Fruit fly (Drosophila melanogaster) whole organism, embryonic: ENCODE data around the gene Fancd2.

Experiments
- Atf3 ChIP-seq: fragments of 200-800 bp; sonication (Bioruptor generic); optimal IDR thresholded peaks from 3 replicates; lab custom pipeline; 2016; ENCODE audit warnings: missing biosample characterization, missing genetic modification characterization
- CG11398 ChIP-seq: fragments of 200-800 bp; sonication (Bioruptor generic); optimal IDR thresholded peaks from 2 replicates; lab custom pipeline; 2016; ENCODE audit warnings: missing biosample characterization, missing genetic modification characterization
- CG12104 ChIP-seq: fragments of 200-800 bp; sonication (Bioruptor generic); optimal IDR thresholded peaks from 3 replicates; lab custom pipeline; 2016; ENCODE audit warnings: missing biosample characterization, missing genetic modification characterization
- CG12744 ChIP-seq: fragments of 200-800 bp; sonication (Bioruptor generic); optimal IDR thresholded peaks from 2 replicates; lab custom pipeline; 2016; ENCODE audit warnings: missing biosample characterization, missing genetic modification characterization
- CG13123 ChIP-seq: fragments of 200-800 bp; sonication (Bioruptor generic); optimal IDR thresholded peaks from 2 replicates; lab custom pipeline; 2016; ENCODE audit warnings: missing biosample characterization, missing genetic modification characterization
- CG13287 ChIP-seq: fragments of 200-800 bp; sonication (Bioruptor generic); IDR thresholded peaks from 2 replicates; pipeline ENCODE4 v1.3.6; 2022; ENCODE audit warnings: missing biosample characterization, missing genetic modification characterization; ENCODE audit not compliant: partially characterized antibody
- CG14710 ChIP-seq: fragments of 200-800 bp; sonication (Bioruptor generic); optimal IDR thresholded peaks from 3 replicates; lab custom pipeline; 2019; ENCODE audit warnings: missing biosample characterization, mild to moderate bottlenecking, missing genetic modification characterization, moderate library complexity
- CG15479 ChIP-seq: fragments of 200-800 bp; sonication (Bioruptor generic); optimal IDR thresholded peaks from 3 replicates; lab custom pipeline; 2019; ENCODE audit warnings: missing biosample characterization, mild to moderate bottlenecking, missing genetic modification characterization, moderate library complexity
- CG16779 ChIP-seq: fragments of 200-800 bp; sonication (Bioruptor generic); IDR thresholded peaks from 2 replicates; pipeline ENCODE4 v1.3.6; 2022; ENCODE audit warnings: missing biosample characterization, missing genetic modification characterization
- CG18619 ChIP-seq: fragments of 200-800 bp; sonication (Bioruptor generic); optimal IDR thresholded peaks from 3 replicates; lab custom pipeline; 2017; ENCODE audit warnings: missing biosample characterization, mild to moderate bottlenecking, missing genetic modification characterization
- CG2202 ChIP-seq: fragments of 200-800 bp; sonication (Bioruptor generic); optimal IDR thresholded peaks from 2 replicates; lab custom pipeline; 2018; ENCODE audit warnings: missing biosample characterization, mild to moderate bottlenecking, missing genetic modification characterization
- CG2889 ChIP-seq: fragments of 200-800 bp; sonication (Bioruptor generic); IDR thresholded peaks from 3 replicates; pipeline ENCODE4 v1.3.6; 2022; ENCODE audit warnings: missing biosample characterization, missing genetic modification characterization
- CG30431 ChIP-seq: fragments of 200-800 bp; sonication (Bioruptor generic); optimal IDR thresholded peaks from 2 replicates; lab custom pipeline; 2017; ENCODE audit warnings: missing biosample characterization, missing genetic modification characterization
- CG31224 ChIP-seq: fragments of 200-800 bp; sonication (Bioruptor generic); IDR thresholded peaks from 2 replicates; pipeline ENCODE4 v1.3.6; 2022; ENCODE audit warnings: missing biosample characterization, missing genetic modification characterization
- CG4360 ChIP-seq: fragments of 200-800 bp; sonication (Bioruptor generic); IDR thresholded peaks from 2 replicates; pipeline ENCODE4 v1.3.6; 2022; ENCODE audit warnings: missing biosample characterization, missing genetic modification characterization
- CG7839 ChIP-seq: fragments of 200-800 bp; sonication (Bioruptor generic); optimal IDR thresholded peaks from 3 replicates; lab custom pipeline; 2018; ENCODE audit warnings: missing biosample characterization, mild to moderate bottlenecking, missing genetic modification characterization, moderate library complexity
- CG8359 ChIP-seq: fragments of 200-800 bp; sonication (Bioruptor generic); optimal IDR thresholded peaks from 2 replicates; lab custom pipeline; 2017; ENCODE audit warnings: missing biosample characterization, mild to moderate bottlenecking, missing genetic modification characterization, borderline replicate concordance
- CG8765 ChIP-seq: fragments of 200-800 bp; sonication (Bioruptor generic); IDR thresholded peaks from 2 replicates; pipeline ENCODE4 v1.3.6; 2022; ENCODE audit warnings: missing biosample characterization, missing genetic modification characterization
- CTCF ChIP-seq: fragments of 200-800 bp; sonication (Bioruptor generic); optimal IDR thresholded peaks from 2 replicates; lab custom pipeline; 2017; ENCODE audit warnings: missing biosample characterization, mild to moderate bottlenecking, missing genetic modification characterization, moderate library complexity
- Dek ChIP-seq: fragments of 200-800 bp; sonication (Bioruptor generic); optimal IDR thresholded peaks from 3 replicates; lab custom pipeline; 2019; ENCODE audit warnings: missing biosample characterization, mild to moderate bottlenecking, missing genetic modification characterization, moderate library complexity
- E2f2 ChIP-seq: fragments of 200-800 bp; sonication (Bioruptor generic); IDR thresholded peaks from 2 replicates; pipeline ENCODE4 v1.3.6; 2022; ENCODE audit warnings: missing biosample characterization, missing genetic modification characterization
- Fer2 ChIP-seq: fragments of 200-800 bp; sonication (Bioruptor generic); optimal IDR thresholded peaks from 2 replicates; lab custom pipeline; 2018; ENCODE audit warnings: missing biosample characterization, mild to moderate bottlenecking, missing genetic modification characterization, moderate library complexity
- MTF-1 ChIP-seq: fragments of 200-800 bp; sonication (Bioruptor generic); optimal IDR thresholded peaks from 2 replicates; lab custom pipeline; 2018; ENCODE audit warnings: missing biosample characterization, mild to moderate bottlenecking, missing genetic modification characterization, borderline replicate concordance
- Med ChIP-seq: fragments of 200-800 bp; sonication (Bioruptor generic); peaks from one replicate; lab custom pipeline; 2016; ENCODE audit warnings: missing biosample characterization, missing genetic modification characterization, mild to moderate bottlenecking, inconsistent platforms, moderate library complexity
- Myb ChIP-seq: fragments of 200-800 bp; sonication (Bioruptor generic); optimal IDR thresholded peaks from 2 replicates; lab custom pipeline; 2016; ENCODE audit warnings: missing biosample characterization, missing genetic modification characterization
- NK7.1 ChIP-seq: fragments of 200-800 bp; sonication (Bioruptor generic); optimal IDR thresholded peaks from 3 replicates; lab custom pipeline; 2016; ENCODE audit warnings: missing biosample characterization, missing genetic modification characterization
- Ravus ChIP-seq: fragments of 200-800 bp; sonication (Bioruptor generic); IDR thresholded peaks from 2 replicates; pipeline ENCODE4 v1.3.6; 2022; ENCODE audit warnings: missing biosample characterization, missing genetic modification characterization
- Rfx ChIP-seq: fragments of 200-800 bp; sonication (Bioruptor generic); IDR thresholded peaks from 2 replicates; pipeline ENCODE4 v1.3.6; 2022; ENCODE audit warnings: missing biosample characterization, missing genetic modification characterization
- Sin3A ChIP-seq: fragments of >200 bp; optimal IDR thresholded peaks from 2 replicates; lab custom pipeline; 2018
- Sry-β ChIP-seq: fragments of 200-800 bp; sonication (Bioruptor generic); optimal IDR thresholded peaks from 2 replicates; lab custom pipeline; 2018; ENCODE audit warnings: missing biosample characterization, mild to moderate bottlenecking, missing genetic modification characterization, moderate library complexity
- Xrp1 ChIP-seq: fragments of 200-800 bp; sonication (Bioruptor generic); IDR thresholded peaks from 2 replicates; pipeline ENCODE4 v1.3.6; 2022; ENCODE audit warnings: missing biosample characterization, missing genetic modification characterization
- abd-A ChIP-seq: fragments of 200-800 bp; sonication (Bioruptor generic); optimal IDR thresholded peaks from 3 replicates; lab custom pipeline; 2019; ENCODE audit warnings: missing biosample characterization, mild to moderate bottlenecking, missing genetic modification characterization, moderate library complexity
- aop ChIP-seq: fragments of 200-800 bp; sonication (Bioruptor generic); IDR thresholded peaks from 2 replicates; pipeline ENCODE4 v1.3.6; 2022; ENCODE audit warnings: missing biosample characterization, missing genetic modification characterization
- bigmax ChIP-seq: fragments of 200-800 bp; sonication (Bioruptor generic); optimal IDR thresholded peaks from 2 replicates; lab custom pipeline; 2018; ENCODE audit warnings: missing biosample characterization, mild to moderate bottlenecking, missing genetic modification characterization
- cas ChIP-seq: fragments of 200-800 bp; sonication (Bioruptor generic); IDR thresholded peaks from 2 replicates; pipeline ENCODE4 v1.3.6; 2022; ENCODE audit warnings: missing biosample characterization, missing genetic modification characterization
- cg ChIP-seq: fragments of 200-800 bp; sonication (Bioruptor generic); optimal IDR thresholded peaks from 3 replicates; lab custom pipeline; 2019; ENCODE audit warnings: missing biosample characterization, mild to moderate bottlenecking, missing genetic modification characterization, moderate library complexity
- chinmo ChIP-seq: fragments of 200-800 bp; sonication (Bioruptor generic); IDR thresholded peaks from 4 replicates; pipeline ENCODE4 v1.3.6; 2022; ENCODE audit warnings: missing biosample characterization, missing genetic modification characterization; ENCODE audit not compliant: partially characterized antibody
- crp ChIP-seq, 2 experiments: fragments of 200-800 bp; sonication (Bioruptor generic); optimal IDR thresholded peaks; 2 replicates in 1 of 2; 3 replicates in 1 of 2; lab custom pipeline; 2017; ENCODE audit warnings: missing biosample characterization in 2 of 2, missing genetic modification characterization in 2 of 2, mild to moderate bottlenecking in 1 of 2, moderate library complexity in 1 of 2
- hkb ChIP-seq, 2 experiments: fragments of 200-800 bp in 1 of 2; fragments of >200 bp in 1 of 2; sonication (Bioruptor generic) in 1 of 2; IDR thresholded peaks in 1 of 2; optimal IDR thresholded peaks in 1 of 2; 2 replicates each; pipeline versions ENCODE4 v1.3.6 to Lab custom; 2017 to 2022; ENCODE audit warnings: missing biosample characterization in 1 of 2, missing genetic modification characterization in 1 of 2
- inv ChIP-seq: fragments of 200-800 bp; sonication (Bioruptor generic); IDR thresholded peaks from 2 replicates; pipeline ENCODE4 v1.3.6; 2022; ENCODE audit warnings: missing biosample characterization, missing genetic modification characterization; ENCODE audit not compliant: partially characterized antibody
- maf-S ChIP-seq: fragments of 200-800 bp; sonication (Bioruptor generic); optimal IDR thresholded peaks from 2 replicates; lab custom pipeline; 2016; ENCODE audit warnings: missing biosample characterization, missing genetic modification characterization
- nau ChIP-seq: fragments of 200-800 bp; sonication (Bioruptor generic); optimal IDR thresholded peaks from 3 replicates; lab custom pipeline; 2017; ENCODE audit warnings: missing biosample characterization, mild to moderate bottlenecking, missing genetic modification characterization, missing genetic modification reagents
- nerfin-1 ChIP-seq: fragments of 200-800 bp; sonication (Bioruptor generic); optimal IDR thresholded peaks from 3 replicates; lab custom pipeline; 2019; ENCODE audit warnings: missing biosample characterization, mild to moderate bottlenecking, missing genetic modification characterization, moderate library complexity
- pb ChIP-seq: fragments of 200-800 bp; sonication (Bioruptor generic); optimal IDR thresholded peaks from 3 replicates; lab custom pipeline; 2016; ENCODE audit warnings: missing biosample characterization, missing genetic modification characterization
- pho ChIP-seq: fragments of 200-800 bp; sonication (Bioruptor generic); optimal IDR thresholded peaks from 2 replicates; lab custom pipeline; 2016; ENCODE audit warnings: missing biosample characterization, missing genetic modification characterization
- salm ChIP-seq: fragments of 200-800 bp; sonication (Bioruptor generic); optimal IDR thresholded peaks from 2 replicates; lab custom pipeline; 2018; ENCODE audit warnings: missing biosample characterization, mild to moderate bottlenecking, missing genetic modification characterization
- scrt ChIP-seq: fragments of 200-800 bp; sonication (Bioruptor generic); optimal IDR thresholded peaks from 2 replicates; lab custom pipeline; 2018; ENCODE audit warnings: missing biosample characterization, mild to moderate bottlenecking, missing genetic modification characterization, moderate library complexity
- tup ChIP-seq: fragments of 200-800 bp; sonication (Bioruptor generic); optimal IDR thresholded peaks from 2 replicates; lab custom pipeline; 2016; ENCODE audit warnings: missing biosample characterization, mild to moderate bottlenecking, missing genetic modification characterization, moderate library complexity
- twi ChIP-seq: fragments of 200-800 bp; optimal IDR thresholded peaks from 2 replicates; lab custom pipeline; 2019; ENCODE audit warnings: missing biosample characterization, mild to moderate bottlenecking, missing genetic modification characterization, moderate library complexity
- wor ChIP-seq: fragments of 200-800 bp; sonication (Bioruptor generic); IDR thresholded peaks from 2 replicates; pipeline ENCODE4 v1.3.6; 2022; ENCODE audit warnings: missing biosample characterization, missing genetic modification characterization

The Fancd2 gene

DNA sequence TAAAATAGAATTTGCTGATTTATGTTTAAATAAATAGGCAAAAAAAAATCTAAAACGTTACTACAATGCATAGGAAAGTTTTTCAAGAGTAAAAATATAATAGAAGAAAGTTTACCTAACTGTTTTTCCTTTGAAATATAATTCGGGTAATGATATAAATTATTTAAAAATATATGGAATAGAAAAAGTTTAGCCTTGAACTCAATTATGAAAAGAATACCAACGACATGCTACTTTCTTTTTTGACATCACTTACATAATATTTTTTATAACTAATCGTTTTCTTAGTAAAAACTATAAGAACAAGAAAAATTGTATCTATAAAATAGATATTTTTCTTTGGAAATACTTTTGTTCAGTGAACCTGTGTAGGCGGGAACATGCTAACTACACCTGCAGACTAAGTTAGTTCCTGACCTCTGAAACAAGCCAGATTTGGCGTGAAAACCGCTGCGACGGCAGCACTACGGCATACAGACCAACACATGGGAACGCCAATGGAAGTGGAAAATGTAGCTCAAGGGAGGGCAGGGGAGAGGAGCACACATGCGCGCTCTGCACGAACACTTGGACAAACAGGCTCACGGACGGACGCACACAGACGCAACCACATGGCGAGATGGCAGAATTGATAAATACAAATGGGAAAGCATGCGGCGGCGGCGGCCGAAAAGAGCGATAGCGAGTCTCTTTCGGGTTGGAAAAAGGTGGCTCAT, 13.6 kb upstream of the Fancd2 start (continued):
- peak; percentile 31 for TF ChIP-seq CG12104
- TF ChIP-seq NK7.1 (GFP tag; lab: Kevin White, UChicago): no peak
- no peak for TF ChIP-seq Atf3 (GFP tag; lab: Kevin White, UChicago)
- no peak for TF ChIP-seq MTF-1 (GFP tag; lab: Kevin White, UChicago)
- no peak for TF ChIP-seq pho (GFP tag; lab: Kevin White, UChicago)
- no peak for TF ChIP-seq pb (GFP tag; lab: Kevin White, UChicago)
- TF ChIP-seq CG15479 (GFP tag; lab: Kevin White, UChicago): peak; percentile 79
- peak; percentile 58 for TF ChIP-seq CG7839
- TF ChIP-seq CTCF (GFP tag; lab: Kevin White, UChicago): no peak
- TF ChIP-seq CG16779 (GFP tag; lab: Robert Waterston, UW): no peak
- peak; percentile 98 for TF ChIP-seq twi (tag; lab: Kevin White, UChicago)
- no peak for TF ChIP-seq nerfin-1 (tag; lab: Kevin White, UChicago)
- TF ChIP-seq hkb (optimal IDR thresholded peaks at IDR 0.05; lab: Kevin White, UChicago): no peak
- TF ChIP-seq hkb (GFP tag; IDR thresholded peaks at IDR 0.05; lab: Robert Waterston, UW): peak; percentile 25; the same call in 1 of the 2 replicates
- peak; percentile 18 for TF ChIP-seq CG14710
- peak; percentile 20; the same call in 1 of the 2 replicates for TF ChIP-seq CG13287
- no peak for TF ChIP-seq CG12744
- TF ChIP-seq salm: no peak
- no peak for TF ChIP-seq CG4360 (GFP tag; lab: Robert Waterston, UW)
- TF ChIP-seq Sry-β: peak; percentile 98
- no peak for TF ChIP-seq CG2889 (GFP tag; lab: Robert Waterston, UW)
- no peak for TF ChIP-seq E2f2 (GFP tag; lab: Robert Waterston, UW)
- TF ChIP-seq CG18619: peak; percentile 19
- TF ChIP-seq nau (GFP tag; lab: Kevin White, UChicago): no peak
- TF ChIP-seq scrt (GFP tag; lab: Kevin White, UChicago): peak; percentile 3
- TF ChIP-seq CG11398 (GFP tag; lab: Kevin White, UChicago): no peak
- no peak for TF ChIP-seq Xrp1 (GFP tag; lab: Robert Waterston, UW)
- no peak for TF ChIP-seq wor (GFP tag; lab: Robert Waterston, UW)
- peak; percentile 92 for TF ChIP-seq chinmo (GFP tag; lab: Robert Waterston, UW)
- TF ChIP-seq CG8765 (GFP tag; lab: Robert Waterston, UW): no peak
- TF ChIP-seq tup (GFP tag; lab: Kevin White, UChicago): no peak
- TF ChIP-seq Dek: peak; percentile 36
- TF ChIP-seq abd-A (tag; lab: Kevin White, UChicago): no peak
- TF ChIP-seq inv (GFP tag; lab: Robert Waterston, UW): no peak
- no peak for TF ChIP-seq Ravus (GFP tag; lab: Robert Waterston, UW)
- TF ChIP-seq CG13123 (GFP tag; lab: Kevin White, UChicago): no peak
- no peak for TF ChIP-seq cas (GFP tag; lab: Robert Waterston, UW)
- TF ChIP-seq Fer2 (tag; lab: Kevin White, UChicago): no peak
- peak; percentile 36 for TF ChIP-seq CG31224
- TF ChIP-seq Rfx: peak; percentile 78
- TF ChIP-seq bigmax: peak; percentile 47
- TF ChIP-seq Myb (GFP tag; lab: Kevin White, UChicago): no peak
- no peak for TF ChIP-seq maf-S (GFP tag; lab: Kevin White, UChicago)
- peak in 1 of 2 experiments; percentile 21 for TF ChIP-seq crp (GFP tag; optimal IDR thresholded peaks at IDR 0.05; lab: Kevin White, UChicago)
- peak; percentile 93 for TF ChIP-seq Med
- no peak for TF ChIP-seq Sin3A
- 0 out of 2 replicates have a peak, but pooled peaks have one; percentile 8 for TF ChIP-seq aop (GFP tag; lab: Robert Waterston, UW)
- no peak for TF ChIP-seq CG8359 (GFP tag; lab: Kevin White, UChicago)
- TF ChIP-seq CG30431 (GFP tag; lab: Kevin White, UChicago): no peak
- no peak for TF ChIP-seq CG2202
- peak; percentile 98 for TF ChIP-seq cg (GFP tag; lab: Kevin White, UChicago)
